Worm (Caenorhabditis elegans) whole organism, L4 larva: ENCODE results near the gene mpst-2.

ENCODE experiments used
- F44E2.7 ChIP-seq: fragments of 200-800 bp; sonication (Bioruptor generic); IDR thresholded peaks from 2 replicates; pipeline ENCODE4 v2.1.2; 2022; ENCODE audit warnings: missing genetic modification characterization, missing compliant biosample characterization
- T20F7.1 ChIP-seq: fragments of 200-800 bp; sonication (Bioruptor generic); optimal IDR thresholded peaks from 2 replicates; lab custom pipeline; 2018; ENCODE audit warnings: mild to moderate bottlenecking, missing genetic modification characterization, missing compliant biosample characterization
- ZK546.5 ChIP-seq, 2 experiments: sonication (generic microtip); optimal IDR thresholded peaks; 2 replicates each; lab custom pipeline; 2017; ENCODE audit warnings: missing biosample characterization in 2 of 2, missing genetic modification characterization in 2 of 2
- aha-1 ChIP-seq: fragments of 150-350 bp; peaks from one replicate; lab custom pipeline; 2014; ENCODE audit warnings: missing biosample characterization, missing genetic modification characterization
- aly-2 ChIP-seq: sonication (generic microtip); optimal IDR thresholded peaks from 2 replicates; lab custom pipeline; 2018; ENCODE audit warnings: missing biosample characterization, missing genetic modification characterization
- arid-1 ChIP-seq: fragments of 200-800 bp; sonication (Bioruptor generic); conservative IDR thresholded peaks from 2 replicates; pipeline ENCODE4 v1.3.6; 2022; ENCODE audit warnings: missing genetic modification reagents, missing genetic modification characterization, missing compliant biosample characterization
- ceh-32 ChIP-seq: sonication (generic microtip); optimal IDR thresholded peaks from 2 replicates; lab custom pipeline; 2016; ENCODE audit warnings: mild to moderate bottlenecking, missing genetic modification characterization, missing compliant biosample characterization; ENCODE audit not compliant: poor library complexity
- ceh-62 ChIP-seq: sonication (generic microtip); optimal IDR thresholded peaks from 2 replicates; lab custom pipeline; 2017; ENCODE audit warnings: missing biosample characterization, missing genetic modification characterization
- ces-1 ChIP-seq: fragments of 150-350 bp; sonication (generic microtip); optimal IDR thresholded peaks from 4 replicates; lab custom pipeline; 2014; ENCODE audit warnings: missing biosample characterization, missing genetic modification reagents, missing genetic modification characterization
- cey-2 ChIP-seq: sonication (generic microtip); optimal IDR thresholded peaks from 3 replicates; lab custom pipeline; 2017; ENCODE audit warnings: missing genetic modification characterization, mild to moderate bottlenecking, missing compliant biosample characterization, antibody characterized with exemption, borderline replicate concordance; ENCODE audit not compliant: insufficient read depth
- ctbp-1 ChIP-seq: fragments of 200-800 bp; sonication (Bioruptor generic); IDR thresholded peaks from 2 replicates; pipeline ENCODE4 v1.3.6; 2022; ENCODE audit warnings: missing genetic modification reagents, missing genetic modification characterization, missing compliant biosample characterization
- daf-16 ChIP-seq, 3 experiments: sonication (generic microtip); optimal IDR thresholded peaks; 2 replicates each; lab custom pipeline; 2016 to 2017; ENCODE audit warnings: missing genetic modification characterization in 3 of 3, missing genetic modification reagents in 3 of 3, mild to moderate bottlenecking in 2 of 3, missing compliant biosample characterization in 2 of 3, missing biosample characterization in 1 of 3, moderate library complexity in 1 of 3
- dmd-8 ChIP-seq: fragments of 200-800 bp; sonication (Bioruptor generic); IDR thresholded peaks from 2 replicates; pipeline ENCODE4 v1.3.6; 2022; ENCODE audit warnings: missing genetic modification characterization, missing compliant biosample characterization
- dmd-9 ChIP-seq: fragments of 200-800 bp; sonication (Bioruptor generic); IDR thresholded peaks from 2 replicates; pipeline ENCODE4 v1.3.6; 2022; ENCODE audit warnings: missing genetic modification reagents, missing genetic modification characterization, missing compliant biosample characterization
- dpl-1 ChIP-seq: fragments of 150-350 bp; optimal IDR thresholded peaks from 2 replicates; lab custom pipeline; 2014; ENCODE audit warnings: missing biosample characterization, missing genetic modification reagents, missing genetic modification characterization
- egl-27 ChIP-seq: sonication (generic microtip); optimal IDR thresholded peaks from 3 replicates; lab custom pipeline; 2017; ENCODE audit warnings: missing biosample characterization, missing genetic modification reagents, missing genetic modification characterization
- egl-43 ChIP-seq: fragments of 200-800 bp; sonication (Bioruptor generic); IDR thresholded peaks from 2 replicates; pipeline ENCODE4 v1.3.6; 2022; ENCODE audit warnings: missing genetic modification reagents, missing genetic modification characterization, missing compliant biosample characterization
- fkh-10 ChIP-seq: fragments of 150-350 bp; optimal IDR thresholded peaks from 2 replicates; lab custom pipeline; 2014; ENCODE audit warnings: missing biosample characterization, missing genetic modification reagents, missing genetic modification characterization
- hif-1 ChIP-seq, 2 experiments: sonication (generic microtip); optimal IDR thresholded peaks; 2 replicates each; lab custom pipeline; 2016 to 2017; ENCODE audit warnings: missing compliant biosample characterization in 2 of 2, missing genetic modification characterization in 2 of 2, missing genetic modification reagents in 2 of 2, missing genotype in 2 of 2, mild to moderate bottlenecking in 1 of 2
- hlh-30 ChIP-seq: sonication (generic microtip); optimal IDR thresholded peaks from 2 replicates; lab custom pipeline; 2017; ENCODE audit warnings: antibody characterized with exemption, mild to moderate bottlenecking, missing genetic modification characterization, missing compliant biosample characterization; ENCODE audit not compliant: insufficient read depth
- lin-1 ChIP-seq: fragments of 200-800 bp; sonication (Bioruptor generic); IDR thresholded peaks from 2 replicates; pipeline ENCODE4 v1.3.6; 2022; ENCODE audit warnings: missing genetic modification reagents, missing genetic modification characterization, missing compliant biosample characterization
- lin-15B ChIP-seq: fragments of 150-350 bp; sonication (generic microtip); optimal IDR thresholded peaks from 3 replicates; lab custom pipeline; 2014; ENCODE audit warnings: missing biosample characterization, missing genetic modification characterization
- lin-38 ChIP-seq: fragments of 200-800 bp; sonication (Bioruptor generic); IDR thresholded peaks from 2 replicates; pipeline ENCODE4 v1.3.6; 2022; ENCODE audit warnings: missing genetic modification reagents, missing genetic modification characterization, missing compliant biosample characterization
- lin-39 ChIP-seq: fragments of 150-350 bp; optimal IDR thresholded peaks from 2 replicates; lab custom pipeline; 2014; ENCODE audit warnings: missing biosample characterization, missing genetic modification reagents, missing genetic modification characterization
- lir-3 ChIP-seq: sonication (generic microtip); optimal IDR thresholded peaks from 2 replicates; lab custom pipeline; 2016; ENCODE audit warnings: mild to moderate bottlenecking, missing genetic modification characterization, missing compliant biosample characterization
- lsy-2 ChIP-seq, 2 experiments: fragments of 150-350 bp in 1 of 2; sonication (generic microtip) in 1 of 2; optimal IDR thresholded peaks; 2 replicates each; lab custom pipeline; 2014 to 2017; ENCODE audit warnings: missing biosample characterization in 2 of 2, missing genetic modification characterization in 2 of 2
- madf-5 ChIP-seq, 2 experiments: fragments of 200-800 bp; sonication (Bioruptor generic); IDR thresholded peaks; 2 replicates each; pipeline ENCODE4 v1.3.6; 2022; ENCODE audit warnings: missing compliant biosample characterization in 2 of 2, missing genetic modification characterization in 2 of 2
- madf-9 ChIP-seq: fragments of 200-800 bp; sonication (Bioruptor generic); conservative IDR thresholded peaks from 2 replicates; pipeline ENCODE4 v1.3.6; 2022; ENCODE audit warnings: missing genetic modification reagents, missing genetic modification characterization, missing compliant biosample characterization
- mdt-29 ChIP-seq: fragments of 200-800 bp; sonication (Bioruptor generic); IDR thresholded peaks from 2 replicates; pipeline ENCODE4 v1.3.6; 2022; ENCODE audit warnings: missing genetic modification reagents, missing genetic modification characterization, missing compliant biosample characterization
- mep-1 ChIP-seq: fragments of 150-350 bp; sonication (generic microtip); optimal IDR thresholded peaks from 3 replicates; lab custom pipeline; 2014; ENCODE audit warnings: missing biosample characterization, missing genetic modification characterization
- mes-2 ChIP-seq: sonication (generic microtip); optimal IDR thresholded peaks from 2 replicates; lab custom pipeline; 2016; ENCODE audit warnings: missing genotype, mild to moderate bottlenecking, missing genetic modification characterization, missing compliant biosample characterization; ENCODE audit not compliant: poor library complexity, severe bottlenecking
- mxl-3 ChIP-seq: fragments of 200-800 bp; sonication (Bioruptor generic); optimal IDR thresholded peaks from 2 replicates; lab custom pipeline; 2018; ENCODE audit warnings: mild to moderate bottlenecking, missing genetic modification characterization, missing compliant biosample characterization
- nhr-10 ChIP-seq: fragments of 150-350 bp; optimal IDR thresholded peaks from 2 replicates; lab custom pipeline; 2014; ENCODE audit warnings: missing biosample characterization, missing genetic modification characterization
- nhr-102 ChIP-seq: sonication (generic microtip); optimal IDR thresholded peaks from 2 replicates; lab custom pipeline; 2016; ENCODE audit warnings: mild to moderate bottlenecking, missing genetic modification characterization, moderate library complexity, missing compliant biosample characterization
- nhr-237 ChIP-seq: sonication (generic microtip); optimal IDR thresholded peaks from 2 replicates; lab custom pipeline; 2017; ENCODE audit warnings: missing biosample characterization, missing genetic modification characterization
- nhr-25 ChIP-seq: sonication (generic microtip); optimal IDR thresholded peaks from 2 replicates; lab custom pipeline; 2017; ENCODE audit warnings: missing genetic modification characterization, mild to moderate bottlenecking, missing compliant biosample characterization, antibody characterized with exemption, moderate library complexity, borderline replicate concordance; ENCODE audit not compliant: insufficient read depth
- nhr-28 ChIP-seq: fragments of 150-350 bp; optimal IDR thresholded peaks from 2 replicates; lab custom pipeline; 2014; ENCODE audit warnings: missing biosample characterization, missing genetic modification characterization
- nhr-76 ChIP-seq: fragments of 150-350 bp; optimal IDR thresholded peaks from 2 replicates; lab custom pipeline; 2014; ENCODE audit warnings: missing biosample characterization, missing genetic modification characterization
- nhr-77 ChIP-seq: fragments of 150-350 bp; optimal IDR thresholded peaks from 2 replicates; lab custom pipeline; 2014; ENCODE audit warnings: missing biosample characterization, missing genetic modification characterization
- php-3 ChIP-seq: fragments of 200-800 bp; sonication (Bioruptor generic); IDR thresholded peaks from 2 replicates; pipeline ENCODE4 v1.3.6; 2022; ENCODE audit warnings: missing genetic modification reagents, missing genetic modification characterization, missing compliant biosample characterization
- spr-3 ChIP-seq: fragments of 200-800 bp; sonication (Bioruptor generic); optimal IDR thresholded peaks from 2 replicates; lab custom pipeline; 2018; ENCODE audit warnings: mild to moderate bottlenecking, missing genetic modification characterization, missing compliant biosample characterization
- unc-130 ChIP-seq: sonication (generic microtip); optimal IDR thresholded peaks from 2 replicates; lab custom pipeline; 2016; ENCODE audit warnings: missing genetic modification reagents, missing genetic modification characterization, missing compliant biosample characterization
- unc-39 ChIP-seq: sonication (generic microtip); optimal IDR thresholded peaks from 2 replicates; lab custom pipeline; 2017; ENCODE audit warnings: missing biosample characterization, missing genetic modification characterization
- unc-62 ChIP-seq, 3 experiments: fragments of 150-350 bp in 1 of 3; sonication (generic microtip); optimal IDR thresholded peaks in 2 of 3; peaks in 1 of 3; 1 replicate in 1 of 3; 2 replicates in 2 of 3; lab custom pipeline; 2014 to 2017; ENCODE audit warnings: missing biosample characterization in 3 of 3, missing genetic modification characterization in 3 of 3, missing genetic modification reagents in 3 of 3, missing genotype in 1 of 3
- zfp-3 ChIP-seq: fragments of 200-800 bp; sonication (Bioruptor generic); conservative IDR thresholded peaks from 2 replicates; pipeline ENCODE4 v1.3.6; 2022; ENCODE audit warnings: missing genetic modification reagents, missing genetic modification characterization, missing compliant biosample characterization
- zip-2 ChIP-seq: fragments of 150-350 bp; optimal IDR thresholded peaks from 2 replicates; lab custom pipeline; 2014; ENCODE audit warnings: missing biosample characterization, missing genetic modification characterization
- ztf-7 ChIP-seq: fragments of 150-350 bp; optimal IDR thresholded peaks from 2 replicates; lab custom pipeline; 2014; ENCODE audit warnings: missing biosample characterization, missing genetic modification characterization

mpst-2 gene

ce11 chrV:14850530-14850929, 42.7 kb downstream of the mpst-2 start (continued):
- no peak for TF ChIP-seq ztf-7 (tag; lab: Kevin White, UChicago)
- TF ChIP-seq zfp-3 (GFP tag; lab: Robert Waterston, UW), result no peak
- no peak for TF ChIP-seq lin-39 (tag; lab: Kevin White, UChicago)
- peak; percentile 81 for TF ChIP-seq mxl-3 (GFP tag; lab: Kevin White, UChicago)
- TF ChIP-seq lin-15B, result no peak
- TF ChIP-seq nhr-76 (tag; lab: Kevin White, UChicago), result no peak
- no peak for TF ChIP-seq dpl-1
- peak in 1 of 2 experiments; percentile 5 for TF ChIP-seq lsy-2 (tag; optimal IDR thresholded peaks at IDR 0.05; lab: Kevin White, UChicago)
- no peak for TF ChIP-seq spr-3 (GFP tag; lab: Kevin White, UChicago)
- peak; percentile 21 for TF ChIP-seq nhr-102 (tag; lab: Kevin White, UChicago)
- TF ChIP-seq mes-2 (tag; lab: Kevin White, UChicago), result peak; percentile 56
- TF ChIP-seq nhr-237 (tag; lab: Kevin White, UChicago), result no peak
- TF ChIP-seq nhr-77 (tag; lab: Kevin White, UChicago), result peak; percentile 59
- no peak for TF ChIP-seq ceh-32 (tag; lab: Kevin White, UChicago)
- peak; percentile 61 for TF ChIP-seq nhr-28
- peak; percentile 91 for TF ChIP-seq hlh-30 (tag; lab: Kevin White, UChicago)
- peak in 1 of 2 experiments; percentile 34 for TF ChIP-seq daf-16 (GFP tag; optimal IDR thresholded peaks at IDR 0.05; lab: Kevin White, UChicago)
- peak; percentile 52 for TF ChIP-seq daf-16 (tag; optimal IDR thresholded peaks at IDR 0.05; lab: Kevin White, UChicago)
- TF ChIP-seq unc-62 (GFP tag; optimal IDR thresholded peaks at IDR 0.05 in 1 of 2; lab: Kevin White, UChicago), result peak in 1 of 2 experiments; percentile 96
- no peak for TF ChIP-seq unc-62 (tag; optimal IDR thresholded peaks at IDR 0.05; lab: Kevin White, UChicago)
- TF ChIP-seq ctbp-1 (GFP tag; lab: Robert Waterston, UW), result 0 out of 2 replicates have a peak, but pooled peaks have one; percentile 39

- TF ChIP-seq ZK546.5 (tag; optimal IDR thresholded peaks at IDR 0.05; lab: Kevin White, UChicago) (no peak), ceh-32 (tag; lab: Kevin White, UChicago) (no peak), ceh-62 (tag; lab: Kevin White, UChicago) (no peak), lir-3 (tag; lab: Kevin White, UChicago) (no peak), arid-1 (no peak), nhr-102 (tag; lab: Kevin White, UChicago) (peak; percentile 52), ces-1 (GFP tag; lab: Kevin White, UChicago) (no peak), zip-2 (tag; lab: Kevin White, UChicago) (no peak), hif-1 (tag; optimal IDR thresholded peaks at IDR 0.05; lab: Kevin White, UChicago) (peak in 1 of 2 experiments; percentile 61), fkh-10 (GFP tag; lab: Kevin White, UChicago) (no peak), php-3 (no peak), mep-1 (tag; lab: Kevin White, UChicago) (peak; percentile 83), egl-43 (0 out of 2 replicates have a peak, but pooled peaks have one; percentile 33), lin-38 (GFP tag; lab: Robert Waterston, UW) (0 out of 2 replicates have a peak, but pooled peaks have one; percentile 18), madf-9 (no peak), F44E2.7 (GFP tag; lab: Robert Waterston, UW) (no peak), egl-27 (tag; lab: Kevin White, UChicago) (no peak), lin-1 (GFP tag; lab: Robert Waterston, UW) (no peak), nhr-25 (tag; lab: Kevin White, UChicago) (no peak), ctbp-1 (GFP tag; lab: Robert Waterston, UW) (peak; percentile 68), dmd-8 (GFP tag; lab: Robert Waterston, UW) (no peak), cey-2 (tag; lab: Kevin White, UChicago) (peak; percentile 87), unc-39 (tag; lab: Kevin White, UChicago) (no peak), mdt-29 (no peak), aly-2 (tag; lab: Kevin White, UChicago) (no peak), dmd-9 (GFP tag; lab: Robert Waterston, UW) (no peak), unc-62 (GFP tag; optimal IDR thresholded peaks at IDR 0.05 in 1 of 2; lab: Kevin White, UChicago) (peak in 1 of 2 experiments; percentile 98), unc-62 (tag; optimal IDR thresholded peaks at IDR 0.05; lab: Kevin White, UChicago) (peak; percentile 23), nhr-10 (tag; lab: Kevin White, UChicago) (no peak), T20F7.1 (GFP tag; lab: Kevin White, UChicago) (peak; percentile 41), madf-5 (GFP tag; IDR thresholded peaks at IDR 0.05; lab: Robert Waterston, UW) (no peak), aha-1 (tag; lab: Kevin White, UChicago) (peak; percentile 99), mes-2 (tag; lab: Kevin White, UChicago) (peak; percentile 45), unc-130 (GFP tag; lab: Kevin White, UChicago) (no peak)
Measured at ce11 chrV:14849628-14850027, 43.6 kb downstream of the mpst-2 start.
